Worm (Caenorhabditis elegans): ENCODE measurements around the gene srlf-7.

DNA sequence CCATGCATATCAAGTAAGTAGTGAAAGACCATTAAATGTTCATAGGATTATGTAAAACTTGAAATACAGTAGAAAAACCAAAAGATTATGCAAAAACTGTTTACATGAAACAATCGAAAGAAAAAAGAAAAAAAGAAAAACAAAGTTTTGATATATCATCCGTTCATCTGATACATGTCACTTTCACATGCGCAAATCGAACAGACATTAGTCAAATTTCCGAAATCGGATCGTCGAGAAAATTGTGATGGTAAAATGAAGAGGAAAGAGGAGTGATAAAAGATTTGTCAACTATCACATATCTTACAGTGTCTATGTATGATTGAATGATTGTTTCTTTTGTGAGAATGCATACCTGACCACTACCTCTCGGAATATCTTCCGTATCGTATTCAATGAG lies 19.9 kb downstream of the srlf-7 start:
- TF ChIP-seq nhr-10 (tag; optimal IDR thresholded peaks at IDR 0.05) (no peak), nhr-12 (tag; optimal IDR thresholded peaks at IDR 0.05) (no peak), ztf-4 (tag; optimal IDR thresholded peaks at IDR 0.05) (no peak), sma-3 (GFP tag; optimal IDR thresholded peaks at IDR 0.05) (no peak), peb-1 (tag; optimal IDR thresholded peaks at IDR 0.05) (no peak), unc-39 (tag; optimal IDR thresholded peaks at IDR 0.05) (no peak), ama-1 (optimal IDR thresholded peaks at IDR 0.05) (no peak), nhr-77 (tag; optimal IDR thresholded peaks at IDR 0.05) (no peak)
